Worm (Caenorhabditis elegans) whole organism, L4 larva: Measurements from ENCODE around the gene Y41E3.18.

Experiments used
- F44E2.7 ChIP-seq: fragments of 200-800 bp; sonication (Bioruptor generic); IDR thresholded peaks from 2 replicates; pipeline ENCODE4 v2.1.2; 2022; ENCODE audit warnings: missing genetic modification characterization, missing compliant biosample characterization
- F49E8.2 ChIP-seq: sonication (generic microtip); optimal IDR thresholded peaks from 2 replicates; lab custom pipeline; 2016; ENCODE audit warnings: missing compliant biosample characterization, mild to moderate bottlenecking, missing genetic modification characterization, borderline replicate concordance
- Y105C5A.15 ChIP-seq: fragments of 200-800 bp; sonication (Bioruptor generic); IDR thresholded peaks from 2 replicates; pipeline ENCODE4 v1.3.6; 2022; ENCODE audit warnings: missing genetic modification characterization, missing compliant biosample characterization
- Y75B8A.6 ChIP-seq: fragments of 200-800 bp; sonication (Bioruptor generic); IDR thresholded peaks from 2 replicates; pipeline ENCODE4 v1.3.6; 2022; ENCODE audit warnings: missing genetic modification reagents, missing genetic modification characterization, missing compliant biosample characterization
- aha-1 ChIP-seq: fragments of 150-350 bp; peaks from one replicate; lab custom pipeline; 2014; ENCODE audit warnings: missing biosample characterization, missing genetic modification characterization
- aly-2 ChIP-seq: sonication (generic microtip); optimal IDR thresholded peaks from 2 replicates; lab custom pipeline; 2018; ENCODE audit warnings: missing biosample characterization, missing genetic modification characterization
- ama-1 ChIP-seq: fragments of 150-350 bp; optimal IDR thresholded peaks from 2 replicates; lab custom pipeline; 2014; ENCODE audit warnings: inconsistent platforms, mixed read lengths
- arid-1 ChIP-seq: fragments of 200-800 bp; sonication (Bioruptor generic); conservative IDR thresholded peaks from 2 replicates; pipeline ENCODE4 v1.3.6; 2022; ENCODE audit warnings: missing genetic modification reagents, missing genetic modification characterization, missing compliant biosample characterization
- ceh-28 ChIP-seq: fragments of 150-350 bp; optimal IDR thresholded peaks from 2 replicates; lab custom pipeline; 2014; ENCODE audit warnings: missing biosample characterization, missing genetic modification reagents, missing genetic modification characterization
- ceh-82 ChIP-seq: sonication (generic microtip); optimal IDR thresholded peaks from 2 replicates; lab custom pipeline; 2017; ENCODE audit warnings: missing biosample characterization, missing genetic modification characterization
- daf-16 ChIP-seq, 3 experiments: sonication (generic microtip); optimal IDR thresholded peaks; 2 replicates each; lab custom pipeline; 2016 to 2017; ENCODE audit warnings: missing genetic modification characterization in 3 of 3, missing genetic modification reagents in 3 of 3, mild to moderate bottlenecking in 2 of 3, missing compliant biosample characterization in 2 of 3, missing biosample characterization in 1 of 3, moderate library complexity in 1 of 3
- daf-8 ChIP-seq: fragments of 200-800 bp; sonication (Bioruptor generic); IDR thresholded peaks from 2 replicates; pipeline ENCODE4 v1.3.6; 2022; ENCODE audit warnings: missing genetic modification characterization, missing compliant biosample characterization
- dpl-1 ChIP-seq: fragments of 150-350 bp; optimal IDR thresholded peaks from 2 replicates; lab custom pipeline; 2014; ENCODE audit warnings: missing biosample characterization, missing genetic modification reagents, missing genetic modification characterization
- dve-1 ChIP-seq: sonication (generic microtip); optimal IDR thresholded peaks from 2 replicates; lab custom pipeline; 2017; ENCODE audit warnings: antibody characterized with exemption, mild to moderate bottlenecking, missing genetic modification characterization, missing compliant biosample characterization; ENCODE audit not compliant: insufficient read depth
- fkh-10 ChIP-seq: fragments of 150-350 bp; optimal IDR thresholded peaks from 2 replicates; lab custom pipeline; 2014; ENCODE audit warnings: missing biosample characterization, missing genetic modification reagents, missing genetic modification characterization
- hif-1 ChIP-seq, 2 experiments: sonication (generic microtip); optimal IDR thresholded peaks; 2 replicates each; lab custom pipeline; 2016 to 2017; ENCODE audit warnings: missing compliant biosample characterization in 2 of 2, missing genetic modification characterization in 2 of 2, missing genetic modification reagents in 2 of 2, missing genotype in 2 of 2, mild to moderate bottlenecking in 1 of 2
- hlh-11 ChIP-seq: fragments of 200-800 bp; sonication (Bioruptor generic); optimal IDR thresholded peaks from 2 replicates; lab custom pipeline; 2018; ENCODE audit warnings: mild to moderate bottlenecking, missing genetic modification characterization, missing compliant biosample characterization
- hlh-30 ChIP-seq: sonication (generic microtip); optimal IDR thresholded peaks from 2 replicates; lab custom pipeline; 2017; ENCODE audit warnings: antibody characterized with exemption, mild to moderate bottlenecking, missing genetic modification characterization, missing compliant biosample characterization; ENCODE audit not compliant: insufficient read depth
- hmg-1.1 ChIP-seq: fragments of 200-800 bp; sonication (Bioruptor generic); IDR thresholded peaks from 2 replicates; pipeline ENCODE4 v1.3.6; 2022; ENCODE audit warnings: missing genetic modification reagents, missing genetic modification characterization, missing compliant biosample characterization
- lin-13 ChIP-seq: fragments of 150-350 bp; optimal IDR thresholded peaks from 2 replicates; lab custom pipeline; 2014; ENCODE audit warnings: missing biosample characterization, missing genetic modification reagents, missing genetic modification characterization
- lin-38 ChIP-seq: fragments of 200-800 bp; sonication (Bioruptor generic); IDR thresholded peaks from 2 replicates; pipeline ENCODE4 v1.3.6; 2022; ENCODE audit warnings: missing genetic modification reagents, missing genetic modification characterization, missing compliant biosample characterization
- lsy-2 ChIP-seq, 2 experiments: fragments of 150-350 bp in 1 of 2; sonication (generic microtip) in 1 of 2; optimal IDR thresholded peaks; 2 replicates each; lab custom pipeline; 2014 to 2017; ENCODE audit warnings: missing biosample characterization in 2 of 2, missing genetic modification characterization in 2 of 2
- mdl-1 ChIP-seq, 2 experiments: fragments of 150-350 bp in 1 of 2; sonication (generic microtip) in 1 of 2; optimal IDR thresholded peaks; 2 replicates each; lab custom pipeline; 2014 to 2017; ENCODE audit warnings: missing biosample characterization in 2 of 2, missing genetic modification characterization in 2 of 2
- mep-1 ChIP-seq: fragments of 150-350 bp; sonication (generic microtip); optimal IDR thresholded peaks from 3 replicates; lab custom pipeline; 2014; ENCODE audit warnings: missing biosample characterization, missing genetic modification characterization
- mes-2 ChIP-seq: sonication (generic microtip); optimal IDR thresholded peaks from 2 replicates; lab custom pipeline; 2016; ENCODE audit warnings: missing genotype, mild to moderate bottlenecking, missing genetic modification characterization, missing compliant biosample characterization; ENCODE audit not compliant: poor library complexity, severe bottlenecking
- mxl-2 ChIP-seq: fragments of 200-800 bp; sonication (Bioruptor generic); conservative IDR thresholded peaks from 2 replicates; pipeline ENCODE4 v1.3.6; 2022; ENCODE audit warnings: missing genetic modification reagents, missing genetic modification characterization, missing compliant biosample characterization
- mxl-3 ChIP-seq: fragments of 200-800 bp; sonication (Bioruptor generic); optimal IDR thresholded peaks from 2 replicates; lab custom pipeline; 2018; ENCODE audit warnings: mild to moderate bottlenecking, missing genetic modification characterization, missing compliant biosample characterization
- nhr-11 ChIP-seq: fragments of 150-350 bp; optimal IDR thresholded peaks from 2 replicates; lab custom pipeline; 2014; ENCODE audit warnings: missing biosample characterization, missing genetic modification characterization
- nhr-28 ChIP-seq: fragments of 150-350 bp; optimal IDR thresholded peaks from 2 replicates; lab custom pipeline; 2014; ENCODE audit warnings: missing biosample characterization, missing genetic modification characterization
- nhr-6 ChIP-seq: fragments of 150-350 bp; optimal IDR thresholded peaks from 2 replicates; lab custom pipeline; 2014; ENCODE audit warnings: missing biosample characterization, missing genetic modification characterization
- nhr-77 ChIP-seq: fragments of 150-350 bp; optimal IDR thresholded peaks from 2 replicates; lab custom pipeline; 2014; ENCODE audit warnings: missing biosample characterization, missing genetic modification characterization
- pha-4 ChIP-seq, 2 experiments: fragments of 150-350 bp in 1 of 2; fragments of 200-800 bp in 1 of 2; sonication (Bioruptor generic) in 1 of 2; IDR thresholded peaks in 1 of 2; optimal IDR thresholded peaks in 1 of 2; 2 replicates each; pipeline versions ENCODE4 v1.3.6 to Lab custom; 2014 to 2022; ENCODE audit warnings: missing genetic modification characterization in 2 of 2, missing genetic modification reagents in 2 of 2, missing biosample characterization in 1 of 2, missing compliant biosample characterization in 1 of 2
- rbr-2 ChIP-seq: sonication (generic microtip); optimal IDR thresholded peaks from 2 replicates; lab custom pipeline; 2016; ENCODE audit warnings: missing genotype, missing genetic modification characterization, missing compliant biosample characterization
- snpc-1.2 ChIP-seq: fragments of 200-800 bp; sonication (Bioruptor generic); IDR thresholded peaks from 2 replicates; pipeline ENCODE4 v1.3.6; 2022; ENCODE audit warnings: missing genetic modification reagents, missing genetic modification characterization, missing compliant biosample characterization
- unc-62 ChIP-seq, 3 experiments: fragments of 150-350 bp in 1 of 3; sonication (generic microtip); optimal IDR thresholded peaks in 2 of 3; peaks in 1 of 3; 1 replicate in 1 of 3; 2 replicates in 2 of 3; lab custom pipeline; 2014 to 2017; ENCODE audit warnings: missing biosample characterization in 3 of 3, missing genetic modification characterization in 3 of 3, missing genetic modification reagents in 3 of 3, missing genotype in 1 of 3
- zfp-3 ChIP-seq: fragments of 200-800 bp; sonication (Bioruptor generic); conservative IDR thresholded peaks from 2 replicates; pipeline ENCODE4 v1.3.6; 2022; ENCODE audit warnings: missing genetic modification reagents, missing genetic modification characterization, missing compliant biosample characterization
- zip-11 ChIP-seq: fragments of 200-800 bp; sonication (Bioruptor generic); IDR thresholded peaks from 2 replicates; pipeline ENCODE4 v1.3.6; 2022; ENCODE audit warnings: missing genetic modification characterization, missing compliant biosample characterization
- ztf-7 ChIP-seq: fragments of 150-350 bp; optimal IDR thresholded peaks from 2 replicates; lab custom pipeline; 2014; ENCODE audit warnings: missing biosample characterization, missing genetic modification characterization

Gene Y41E3.18

DNA sequence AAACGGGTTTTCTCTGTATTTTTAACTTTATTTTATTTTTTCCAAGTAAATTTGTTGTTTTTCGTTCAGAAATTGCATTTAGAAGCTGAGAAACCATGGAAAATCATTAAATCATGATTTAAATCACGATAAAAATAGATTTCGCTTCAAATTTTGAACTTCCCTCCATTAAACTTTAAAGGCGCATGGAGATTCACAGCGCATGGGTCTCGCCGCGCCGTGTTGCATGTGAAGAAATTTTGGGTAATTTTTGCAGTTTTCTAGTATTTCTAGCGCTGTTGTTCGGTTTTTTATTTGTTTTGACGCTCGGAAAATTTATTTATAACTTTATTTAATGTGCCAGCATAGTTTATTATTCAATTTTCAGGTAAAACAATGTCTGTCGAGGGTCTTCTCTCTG lies 28.6 kb downstream of the Y41E3.18 start, which contains the start of gene eef-1B.2:
Gene eef-1B.2, plus strand, starts transcription at position 358 of the 400 bp plus-strand sequence.
- TF ChIP-seq lsy-2 (tag; optimal IDR thresholded peaks at IDR 0.05; lab: Kevin White, UChicago) = peak in 1 of 2 experiments; percentile 87
- TF ChIP-seq dve-1 (tag; lab: Kevin White, UChicago) = peak; percentile 63
- 0 out of 2 replicates have a peak, but pooled peaks have one; percentile 7 for TF ChIP-seq hmg-1.1
- TF ChIP-seq hif-1 (tag; optimal IDR thresholded peaks at IDR 0.05; lab: Kevin White, UChicago) = no peak
- TF ChIP-seq nhr-77 (tag; lab: Kevin White, UChicago) = peak; percentile 11
- no peak for TF ChIP-seq daf-8 (GFP tag; lab: Robert Waterston, UW)
- peak; percentile 82 for TF ChIP-seq mep-1 (tag; lab: Kevin White, UChicago)
- TF ChIP-seq mdl-1 (tag; optimal IDR thresholded peaks at IDR 0.05; lab: Kevin White, UChicago) = peak in 1 of 2 experiments; percentile 21
- peak; percentile 79 for TF ChIP-seq ztf-7 (tag; lab: Kevin White, UChicago)
- TF ChIP-seq rbr-2 (tag; lab: Kevin White, UChicago) = peak; percentile 27
- TF ChIP-seq hlh-11 (tag; lab: Kevin White, UChicago) = peak; percentile 8
- TF ChIP-seq zfp-3 = no peak
- TF ChIP-seq lin-38 (GFP tag; lab: Robert Waterston, UW) = peak; percentile 50
- TF ChIP-seq nhr-28 (tag; lab: Kevin White, UChicago) = peak; percentile 66
- TF ChIP-seq hlh-30 (tag; lab: Kevin White, UChicago) = peak; percentile 76
- TF ChIP-seq dpl-1 (GFP tag; lab: Kevin White, UChicago) = peak; percentile 94
- no peak for TF ChIP-seq daf-16 (GFP tag; optimal IDR thresholded peaks at IDR 0.05; lab: Kevin White, UChicago)
- peak; percentile 8 for TF ChIP-seq daf-16 (tag; optimal IDR thresholded peaks at IDR 0.05; lab: Kevin White, UChicago)
- no peak for TF ChIP-seq arid-1 (GFP tag; lab: Robert Waterston, UW)
- no peak for TF ChIP-seq zip-11 (GFP tag; lab: Robert Waterston, UW)
- 0 out of 2 replicates have a peak, but pooled peaks have one; percentile 20 for TF ChIP-seq snpc-1.2 (GFP tag; lab: Robert Waterston, UW)
- peak; percentile 80 for TF ChIP-seq mes-2 (tag; lab: Kevin White, UChicago)
- peak; percentile 62 for TF ChIP-seq lin-13 (GFP tag; lab: Kevin White, UChicago)
- peak; percentile 51 for TF ChIP-seq nhr-6 (tag; lab: Kevin White, UChicago)
- peak; percentile 9 for TF ChIP-seq F49E8.2
- peak in 1 of 2 experiments; percentile 38 for TF ChIP-seq unc-62 (GFP tag; optimal IDR thresholded peaks at IDR 0.05 in 1 of 2; lab: Kevin White, UChicago)
- TF ChIP-seq unc-62 (tag; optimal IDR thresholded peaks at IDR 0.05; lab: Kevin White, UChicago) = no peak
- no peak for TF ChIP-seq F44E2.7 (GFP tag; lab: Robert Waterston, UW)
- TF ChIP-seq Y105C5A.15 (GFP tag; lab: Robert Waterston, UW) = no peak
- TF ChIP-seq nhr-11 (tag; lab: Kevin White, UChicago) = peak; percentile 23
- no peak for TF ChIP-seq aly-2 (tag; lab: Kevin White, UChicago)
- no peak for TF ChIP-seq fkh-10 (GFP tag; lab: Kevin White, UChicago)
- peak; percentile 97 for TF ChIP-seq aha-1
- no peak for TF ChIP-seq pha-4 (GFP tag; IDR thresholded peaks at IDR 0.05; lab: Robert Waterston, UW)
- TF ChIP-seq pha-4 (tag; optimal IDR thresholded peaks at IDR 0.05; lab: Kevin White, UChicago) = peak; percentile 0
- no peak for TF ChIP-seq ceh-82 (tag; lab: Kevin White, UChicago)
- no peak for TF ChIP-seq mxl-2
- TF ChIP-seq, all 104 proteins: peak for 23

- TF ChIP-seq snpc-1.2 (GFP tag; lab: Robert Waterston, UW) (0 out of 2 replicates have a peak, but pooled peaks have one; percentile 13), zfp-3 (no peak)
Observed at ce11 chrIV:15029565-15029964, 36.0 kb downstream of the Y41E3.18 start.

ce11 chrIV:15028891-15029290 lies 36.7 kb downstream of the Y41E3.18 start, which contains the start of gene Y41E3.8:
TSS of gene Y41E3.8 (minus strand) at chrIV:15028978.
- TF ChIP-seq mxl-3 (GFP tag; lab: Kevin White, UChicago) (peak; percentile 40), Y75B8A.6 (GFP tag; lab: Robert Waterston, UW) (no peak), hmg-1.1 (peak; percentile 44; the same call in 1 of the 2 replicates), dpl-1 (GFP tag; lab: Kevin White, UChicago) (peak; percentile 74), snpc-1.2 (GFP tag; lab: Robert Waterston, UW) (peak; percentile 41; the same call in 1 of the 2 replicates), ama-1 (lab: Kevin White, UChicago) (peak; percentile 49), ztf-7 (tag; lab: Kevin White, UChicago) (peak; percentile 14), dve-1 (tag; lab: Kevin White, UChicago) (peak; percentile 32), mes-2 (tag; lab: Kevin White, UChicago) (peak; percentile 76), lin-38 (GFP tag; lab: Robert Waterston, UW) (peak; percentile 36; the same call in 1 of the 2 replicates), ceh-28 (tag; lab: Kevin White, UChicago) (no peak), hlh-30 (tag; lab: Kevin White, UChicago) (peak; percentile 81), lsy-2 (tag; optimal IDR thresholded peaks at IDR 0.05; lab: Kevin White, UChicago) (peak in 1 of 2 experiments; percentile 65), daf-16 (GFP tag; optimal IDR thresholded peaks at IDR 0.05; lab: Kevin White, UChicago) (no peak), daf-16 (tag; optimal IDR thresholded peaks at IDR 0.05; lab: Kevin White, UChicago) (peak; percentile 55), nhr-77 (tag; lab: Kevin White, UChicago) (no peak)
